Worm (Caenorhabditis elegans) whole organism, early embryonic: ENCODE measurements around the gene lin-48.

ENCODE experiments used
- ama-1 ChIP-seq: fragments of 150-350 bp; optimal IDR thresholded peaks from 2 replicates; lab custom pipeline; 2014
- ceh-36 ChIP-seq: sonication (generic microtip); optimal IDR thresholded peaks from 2 replicates; lab custom pipeline; 2016; ENCODE audit warnings: missing genetic modification characterization, inconsistent platforms, missing compliant biosample characterization
- ets-7 ChIP-seq: sonication (generic microtip); optimal IDR thresholded peaks from 2 replicates; lab custom pipeline; 2016; ENCODE audit warnings: missing genotype, missing genetic modification characterization, missing compliant biosample characterization
- flt-1 ChIP-seq: fragments of 200-800 bp; sonication (Bioruptor generic); IDR thresholded peaks from 2 replicates; pipeline ENCODE4 v1.3.6; 2022; ENCODE audit warnings: missing genetic modification characterization, missing compliant biosample characterization
- hnd-1 ChIP-seq: sonication (generic microtip); optimal IDR thresholded peaks from 2 replicates; lab custom pipeline; 2016; ENCODE audit warnings: missing genetic modification characterization, missing compliant biosample characterization
- tbx-37 ChIP-seq: fragments of 200-800 bp; sonication (Bioruptor generic); conservative IDR thresholded peaks from 2 replicates; pipeline ENCODE4 v1.3.6; 2022; ENCODE audit warnings: missing genetic modification reagents, missing genetic modification characterization, missing compliant biosample characterization

DNA sequence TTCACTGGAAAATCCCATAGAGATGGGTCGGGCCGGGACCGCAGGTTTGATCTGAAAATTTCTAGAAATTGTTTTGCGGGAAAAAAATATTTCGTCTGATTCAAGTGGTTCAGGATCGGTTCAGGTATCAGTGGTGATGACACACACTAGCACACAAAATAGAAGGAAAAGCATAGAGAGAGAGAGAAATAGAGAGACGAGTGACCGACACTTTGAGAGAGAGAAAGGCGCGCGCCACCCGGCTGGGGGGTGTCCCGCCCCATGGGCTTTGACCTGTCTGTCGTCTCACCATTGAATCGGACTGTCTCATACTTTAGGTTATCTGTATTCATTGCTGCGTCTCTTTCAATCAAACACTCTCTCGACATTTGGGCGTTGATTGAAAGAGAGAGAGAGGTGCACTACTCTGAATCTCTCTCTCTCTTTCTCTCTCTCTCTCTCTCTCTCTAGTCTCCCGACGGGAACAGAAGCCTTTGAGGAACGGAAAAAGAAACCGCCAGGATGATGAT lies 41.2 kb downstream of the lin-48 start, which contains the start of gene acy-3:
- TF ChIP-seq flt-1 (GFP tag; lab: Robert Waterston, UW) (0 out of 2 replicates have a peak, but pooled peaks have one; percentile 30), ceh-36 (tag; lab: Kevin White, UChicago) (no peak), tbx-37 (GFP tag; lab: Robert Waterston, UW) (no peak), hnd-1 (tag; lab: Kevin White, UChicago) (no peak), ets-7 (tag; lab: Kevin White, UChicago) (no peak), ama-1 (lab: Kevin White, UChicago) (no peak)
